Fruit fly (Drosophila melanogaster): ENCODE data around the gene CG6418.

The CG6418 gene

DNA sequence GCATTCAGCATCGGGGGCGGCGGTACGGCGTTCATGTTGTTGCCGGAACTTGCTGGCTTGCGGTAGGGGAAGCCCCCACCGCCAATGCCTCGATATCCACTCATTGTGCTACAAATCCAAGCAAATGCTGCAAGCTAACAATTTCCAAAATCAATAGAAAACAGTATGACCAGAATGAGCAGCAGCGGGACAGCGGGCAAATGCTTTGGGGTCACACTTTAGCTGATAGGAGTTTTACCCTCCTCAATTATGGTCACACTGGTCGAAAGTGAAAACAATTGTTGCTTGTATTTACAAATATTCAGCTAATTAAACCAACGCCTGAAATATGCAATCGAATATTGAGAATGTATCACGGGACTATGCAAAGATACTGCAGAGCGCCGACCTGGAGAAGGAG is at the start of gene CG6418, which contains the start of gene Blos4:
Gene CG6418, minus strand, starts transcription at position 196 of the 400 bp plus-strand sequence.
Gene Blos4, plus strand, starts transcription at position 244 of the 400 bp plus-strand sequence.
- TF ChIP-seq ash1 (GFP tag; optimal IDR thresholded peaks at IDR 0.05) (no peak), phol (tag; optimal IDR thresholded peaks at IDR 0.05) (peak; percentile 1), Atf6 (GFP tag; IDR thresholded peaks at IDR 0.05) (no peak), CG12659 (GFP tag; optimal IDR thresholded peaks at IDR 0.05) (peak; percentile 64), onecut (GFP tag; IDR thresholded peaks at IDR 0.05) (peak; percentile 95), CG12391 (tag; optimal IDR thresholded peaks at IDR 0.05) (no peak), CG18764 (GFP tag; optimal IDR thresholded peaks at IDR 0.05) (no peak), Vsx1 (GFP tag; optimal IDR thresholded peaks at IDR 0.05) (peak; percentile 88), CG17186 (GFP tag; optimal IDR thresholded peaks at IDR 0.05) (peak; percentile 5), CG32772 (GFP tag; IDR thresholded peaks at IDR 0.05) (no peak), nerfin-2 (GFP tag; IDR thresholded peaks at IDR 0.05; ENCODE audit: partially characterized antibody) (peak; percentile 38; the same call in 1 of the 2 replicates), CG12236 (GFP tag; optimal IDR thresholded peaks at IDR 0.05) (no peak), CG1233 (GFP tag; optimal IDR thresholded peaks at IDR 0.05) (no peak), MESR4 (GFP tag; optimal IDR thresholded peaks at IDR 0.05) (peak; percentile 67), Med (GFP tag) (peak; percentile 67), CG3281 (GFP tag; optimal IDR thresholded peaks at IDR 0.05) (no peak), Drgx (GFP tag; IDR thresholded peaks at IDR 0.05) (no peak), Dll (GFP tag; IDR thresholded peaks at IDR 0.05; ENCODE audit: partially characterized antibody) (peak; percentile 47; the same call in 1 of the 4 replicates), sug (tag; optimal IDR thresholded peaks at IDR 0.05) (no peak), gfzf (GFP tag; optimal IDR thresholded peaks at IDR 0.05) (peak; percentile 82), CG9797 (GFP tag; optimal IDR thresholded peaks at IDR 0.05) (peak; percentile 84), Dref (GFP tag; IDR thresholded peaks at IDR 0.05) (peak; percentile 43), tap (tag; optimal IDR thresholded peaks at IDR 0.05) (no peak), Sin3A (optimal IDR thresholded peaks at IDR 0.05) (peak; percentile 52), CG10267 (tag; optimal IDR thresholded peaks at IDR 0.05) (peak; percentile 3), CG15073 (GFP tag; optimal IDR thresholded peaks at IDR 0.05) (no peak), H15 (GFP tag; IDR thresholded peaks at IDR 0.05) (no peak), CG1832 (GFP tag; optimal IDR thresholded peaks at IDR 0.05) (no peak), jumu (GFP tag; optimal IDR thresholded peaks at IDR 0.05) (peak; percentile 2), CG7357 (GFP tag; IDR thresholded peaks at IDR 0.05) (no peak), pzg (GFP tag; optimal IDR thresholded peaks at IDR 0.05) (peak; percentile 81), mam (GFP tag; optimal IDR thresholded peaks at IDR 0.05) (no peak), CG8924 (tag; optimal IDR thresholded peaks at IDR 0.05) (peak; percentile 13), CG31365 (tag; optimal IDR thresholded peaks at IDR 0.05) (no peak), Myb (GFP tag; optimal IDR thresholded peaks at IDR 0.05) (peak; percentile 49), CG30020 (tag; optimal IDR thresholded peaks at IDR 0.05) (no peak), Sry-δ (GFP tag; optimal IDR thresholded peaks at IDR 0.05) (peak; percentile 17), E2f2 (GFP tag; IDR thresholded peaks at IDR 0.05) (peak; percentile 85), Hr39 (optimal IDR thresholded peaks at IDR 0.05) (no peak), scrt (GFP tag; optimal IDR thresholded peaks at IDR 0.05) (peak; percentile 85), CG12744 (GFP tag; optimal IDR thresholded peaks at IDR 0.05) (no peak), Awh (GFP tag; IDR thresholded peaks at IDR 0.05) (0 out of 2 replicates have a peak, but pooled peaks have one; percentile 7), row (GFP tag; IDR thresholded peaks at IDR 0.05) (0 out of 3 replicates have a peak, but pooled peaks have one; percentile 8), chm (GFP tag; IDR thresholded peaks at IDR 0.05) (0 out of 2 replicates have a peak, but pooled peaks have one; percentile 21), trh (GFP tag; optimal IDR thresholded peaks at IDR 0.05) (no peak), CG31441 (GFP tag; IDR thresholded peaks at IDR 0.05) (no peak), bbx (GFP tag; IDR thresholded peaks at IDR 0.05; ENCODE audit: partially characterized antibody) (peak; percentile 35; the same call in 1 of the 2 replicates), zen (tag; optimal IDR thresholded peaks at IDR 0.05) (no peak), CTCF (GFP tag; optimal IDR thresholded peaks at IDR 0.05) (no peak), unc-4 (GFP tag; IDR thresholded peaks at IDR 0.05; ENCODE audit: partially characterized antibody) (0 out of 2 replicates have a peak, but pooled peaks have one; percentile 32), Ets97D (GFP tag; optimal IDR thresholded peaks at IDR 0.05) (peak; percentile 5), CG13894 (tag; optimal IDR thresholded peaks at IDR 0.05) (no peak)
